Worm (Caenorhabditis elegans) whole organism, midembryonic: Measurements from ENCODE around the gene T11F9.10.

Source experiments
- T22C8.4 ChIP-seq: fragments of 200-800 bp; sonication (Bioruptor generic); IDR thresholded peaks from 2 replicates; pipeline ENCODE4 v1.3.6; 2022; ENCODE audit warnings: missing genetic modification characterization, missing compliant biosample characterization
- cog-1 ChIP-seq: sonication (generic microtip); optimal IDR thresholded peaks from 2 replicates; lab custom pipeline; 2016; ENCODE audit warnings: missing genetic modification characterization, missing compliant biosample characterization
- flt-1 ChIP-seq: fragments of 200-800 bp; sonication (Bioruptor generic); IDR thresholded peaks from 2 replicates; pipeline ENCODE4 v1.3.6; 2022; ENCODE audit warnings: missing genetic modification characterization, missing compliant biosample characterization
- klf-2 ChIP-seq: fragments of 200-800 bp; sonication (Bioruptor generic); conservative IDR thresholded peaks from 2 replicates; pipeline ENCODE4 v1.3.6; 2022; ENCODE audit warnings: missing genetic modification reagents, missing genetic modification characterization, missing compliant biosample characterization
- med-1 ChIP-seq: sonication (generic microtip); optimal IDR thresholded peaks from 2 replicates; lab custom pipeline; 2017; ENCODE audit warnings: missing genetic modification characterization, mild to moderate bottlenecking, missing compliant biosample characterization, antibody characterized with exemption, missing genetic modification reagents; ENCODE audit not compliant: insufficient read depth
- ref-1 ChIP-seq: fragments of 200-800 bp; sonication (Bioruptor generic); conservative IDR thresholded peaks from 2 replicates; pipeline ENCODE4 v1.3.6; 2022; ENCODE audit warnings: missing genetic modification reagents, missing genetic modification characterization, missing compliant biosample characterization
- tab-1 ChIP-seq: fragments of 200-800 bp; sonication (Bioruptor generic); IDR thresholded peaks from 2 replicates; pipeline ENCODE4 v1.3.6; 2022; ENCODE audit warnings: missing genetic modification characterization, missing compliant biosample characterization
- ztf-23 ChIP-seq: fragments of 200-800 bp; sonication (Bioruptor generic); IDR thresholded peaks from 2 replicates; pipeline ENCODE4 v1.3.6; 2022; ENCODE audit warnings: missing genetic modification reagents, missing genetic modification characterization, missing compliant biosample characterization
- ztf-29 ChIP-seq: fragments of 200-800 bp; sonication (Bioruptor generic); IDR thresholded peaks from 2 replicates; pipeline ENCODE4 v1.3.6; 2022; ENCODE audit warnings: missing genetic modification reagents, missing genetic modification characterization, missing compliant biosample characterization

Gene T11F9.10

ce11 chrV:11531831-11532534, 45.2 kb downstream of the T11F9.10 start:
- no peak for TF ChIP-seq med-1
- no peak for TF ChIP-seq ztf-23 (GFP tag; lab: Robert Waterston, UW)
- no peak for TF ChIP-seq T22C8.4 (GFP tag; lab: Robert Waterston, UW)
- no peak for TF ChIP-seq cog-1 (tag; lab: Kevin White, UChicago)
- no peak for TF ChIP-seq klf-2 (GFP tag; lab: Robert Waterston, UW)
- no peak for TF ChIP-seq flt-1 (GFP tag; lab: Robert Waterston, UW)
- no peak for TF ChIP-seq ref-1
- no peak for TF ChIP-seq tab-1 (GFP tag; lab: Robert Waterston, UW)
- TF ChIP-seq ztf-29 (GFP tag; lab: Robert Waterston, UW): no peak

ce11 chrV:11532535-11532853, 45.7 kb downstream of the T11F9.10 start:
- no peak for TF ChIP-seq klf-2 (GFP tag; lab: Robert Waterston, UW)

DNA sequence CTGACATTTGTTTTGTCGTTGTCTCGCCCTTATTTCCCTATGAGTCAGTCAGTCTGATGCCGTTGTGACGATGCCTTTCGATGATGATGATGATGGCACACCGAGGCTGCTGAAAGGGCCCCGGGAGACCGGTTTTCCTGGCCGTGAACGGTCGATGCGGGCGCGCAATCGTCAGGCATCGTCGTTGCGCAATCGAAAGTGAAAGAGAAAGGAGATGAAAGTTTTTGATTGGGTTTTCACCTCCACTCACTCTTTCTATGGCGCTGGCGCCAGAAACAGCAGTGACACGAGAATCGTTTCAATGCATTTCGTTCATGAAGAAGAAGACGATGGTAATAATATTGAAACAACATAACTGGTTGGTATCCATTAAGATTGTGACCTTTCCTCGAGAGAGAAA, 46.2 kb downstream of the T11F9.10 start:
- TF ChIP-seq T22C8.4 (GFP tag; lab: Robert Waterston, UW) (peak; percentile 11; the same call in 1 of the 2 replicates), klf-2 (GFP tag; lab: Robert Waterston, UW) (no peak), ztf-23 (GFP tag; lab: Robert Waterston, UW) (0 out of 2 replicates have a peak, but pooled peaks have one; percentile 46), cog-1 (tag; lab: Kevin White, UChicago) (no peak)

DNA sequence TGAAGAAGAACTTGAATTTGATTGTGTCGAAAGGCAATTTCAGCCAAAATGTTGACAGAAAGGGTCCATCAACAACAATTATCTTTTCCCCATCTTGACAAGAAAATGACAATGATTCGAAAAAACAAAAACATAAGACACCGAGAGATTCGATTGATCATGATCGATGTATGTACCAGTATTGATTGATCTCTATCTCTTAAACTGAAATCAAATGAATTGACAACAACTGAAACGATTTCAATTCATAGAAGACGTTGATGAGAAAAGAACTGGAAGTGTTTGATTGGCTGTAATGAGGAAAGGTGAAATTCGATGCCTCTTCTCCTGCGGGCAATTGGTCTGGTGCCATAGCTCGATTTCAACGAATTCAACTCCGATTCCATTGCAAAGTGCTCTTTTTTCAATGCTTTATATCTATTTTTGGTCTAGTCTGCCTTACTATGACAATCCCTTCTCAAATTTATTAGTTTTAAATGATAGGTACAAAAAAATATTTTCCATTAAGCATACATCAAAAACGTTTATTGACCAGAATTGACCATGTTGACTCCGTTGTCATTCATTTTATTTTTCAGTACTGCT, 46.7 kb downstream of the T11F9.10 start:
- TF ChIP-seq tab-1 (GFP tag; lab: Robert Waterston, UW) (no peak), med-1 (no peak), ztf-23 (GFP tag; lab: Robert Waterston, UW) (no peak), cog-1 (tag; lab: Kevin White, UChicago) (no peak), flt-1 (GFP tag; lab: Robert Waterston, UW) (no peak), klf-2 (GFP tag; lab: Robert Waterston, UW) (no peak), ref-1 (no peak), T22C8.4 (GFP tag; lab: Robert Waterston, UW) (no peak), ztf-29 (GFP tag; lab: Robert Waterston, UW) (no peak)

DNA sequence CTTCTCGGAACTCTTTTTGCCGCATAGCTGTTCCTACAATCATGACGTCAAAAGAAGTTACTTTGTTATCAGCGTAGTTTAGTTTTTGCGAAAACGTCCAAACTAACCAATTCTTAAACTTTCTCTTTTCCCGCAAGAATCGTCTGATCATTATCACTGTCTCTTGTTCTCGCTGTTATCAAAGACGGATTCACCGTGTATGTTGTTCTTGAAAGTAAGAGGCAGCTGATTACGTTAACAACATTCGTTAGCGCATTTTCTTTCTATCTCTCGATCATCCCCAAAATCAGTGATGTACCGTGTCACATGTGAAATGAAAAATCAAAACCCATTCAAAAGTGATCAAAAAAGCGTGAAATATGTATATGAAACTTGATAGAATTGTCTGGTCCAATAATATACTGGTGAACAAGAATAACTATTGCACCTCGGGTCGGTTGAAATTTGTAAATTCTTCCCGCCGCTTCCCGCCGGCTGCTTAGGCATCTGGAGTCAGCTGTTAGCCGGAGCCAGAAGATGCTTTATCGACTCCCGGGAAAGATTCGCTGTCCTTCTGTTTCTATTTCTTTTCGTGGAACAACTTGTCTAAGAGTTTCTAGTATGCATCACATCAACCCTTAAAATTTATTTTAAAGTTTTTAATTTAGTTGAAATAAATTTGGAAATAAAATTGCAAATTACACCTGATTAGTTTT, 47.9 kb downstream of the T11F9.10 start:
- TF ChIP-seq T22C8.4 (GFP tag; lab: Robert Waterston, UW) (no peak), flt-1 (GFP tag; lab: Robert Waterston, UW) (no peak), cog-1 (tag; lab: Kevin White, UChicago) (no peak), med-1 (no peak), tab-1 (GFP tag; lab: Robert Waterston, UW) (no peak), ref-1 (no peak), ztf-23 (GFP tag; lab: Robert Waterston, UW) (no peak), ztf-29 (GFP tag; lab: Robert Waterston, UW) (no peak), klf-2 (GFP tag; lab: Robert Waterston, UW) (no peak)

- TF ChIP-seq ref-1 (no peak), klf-2 (GFP tag; lab: Robert Waterston, UW) (no peak), ztf-29 (GFP tag; lab: Robert Waterston, UW) (no peak), T22C8.4 (GFP tag; lab: Robert Waterston, UW) (no peak), tab-1 (GFP tag; lab: Robert Waterston, UW) (no peak), med-1 (no peak), ztf-23 (GFP tag; lab: Robert Waterston, UW) (no peak), flt-1 (GFP tag; lab: Robert Waterston, UW) (no peak), cog-1 (tag; lab: Kevin White, UChicago) (no peak)
These were observed 48.8 kb downstream of the T11F9.10 start for ce11 chrV:11535504-11536062.

- TF ChIP-seq med-1 (no peak), flt-1 (GFP tag; lab: Robert Waterston, UW) (no peak), ztf-29 (GFP tag; lab: Robert Waterston, UW) (no peak), klf-2 (GFP tag; lab: Robert Waterston, UW) (no peak), T22C8.4 (GFP tag; lab: Robert Waterston, UW) (no peak), ref-1 (no peak), tab-1 (GFP tag; lab: Robert Waterston, UW) (no peak), ztf-23 (GFP tag; lab: Robert Waterston, UW) (no peak), cog-1 (tag; lab: Kevin White, UChicago) (no peak)
These were observed 49.9 kb downstream of the T11F9.10 start for ce11 chrV:11536667-11537066.
